Fruit fly (Drosophila melanogaster) whole organism: Measurements from ENCODE around the gene GstO2.

ENCODE experiments used
- CG8478 ChIP-seq: fragments of >200 bp; optimal IDR thresholded peaks from 2 replicates; lab custom pipeline; 2018; ENCODE audit warnings: inconsistent platforms
- Dll ChIP-seq: fragments of >200 bp; optimal IDR thresholded peaks from 2 replicates; lab custom pipeline; 2017
- EcR ChIP-seq, 2 experiments: fragments of >200 bp; optimal IDR thresholded peaks; 2 replicates each; lab custom pipeline; 2017; ENCODE audit warnings: missing biosample characterization in 2 of 2, missing genetic modification characterization in 2 of 2, missing genetic modification reagents in 2 of 2
- pan ChIP-seq: fragments of >200 bp; optimal IDR thresholded peaks from 2 replicates; lab custom pipeline; 2017
- psq ChIP-seq: fragments of >200 bp; optimal IDR thresholded peaks from 2 replicates; lab custom pipeline; 2017
- usp ChIP-seq: fragments of >200 bp; optimal IDR thresholded peaks from 2 replicates; lab custom pipeline; 2017; ENCODE audit warnings: missing biosample characterization, missing genetic modification characterization, mixed read lengths

GstO2 gene

DNA sequence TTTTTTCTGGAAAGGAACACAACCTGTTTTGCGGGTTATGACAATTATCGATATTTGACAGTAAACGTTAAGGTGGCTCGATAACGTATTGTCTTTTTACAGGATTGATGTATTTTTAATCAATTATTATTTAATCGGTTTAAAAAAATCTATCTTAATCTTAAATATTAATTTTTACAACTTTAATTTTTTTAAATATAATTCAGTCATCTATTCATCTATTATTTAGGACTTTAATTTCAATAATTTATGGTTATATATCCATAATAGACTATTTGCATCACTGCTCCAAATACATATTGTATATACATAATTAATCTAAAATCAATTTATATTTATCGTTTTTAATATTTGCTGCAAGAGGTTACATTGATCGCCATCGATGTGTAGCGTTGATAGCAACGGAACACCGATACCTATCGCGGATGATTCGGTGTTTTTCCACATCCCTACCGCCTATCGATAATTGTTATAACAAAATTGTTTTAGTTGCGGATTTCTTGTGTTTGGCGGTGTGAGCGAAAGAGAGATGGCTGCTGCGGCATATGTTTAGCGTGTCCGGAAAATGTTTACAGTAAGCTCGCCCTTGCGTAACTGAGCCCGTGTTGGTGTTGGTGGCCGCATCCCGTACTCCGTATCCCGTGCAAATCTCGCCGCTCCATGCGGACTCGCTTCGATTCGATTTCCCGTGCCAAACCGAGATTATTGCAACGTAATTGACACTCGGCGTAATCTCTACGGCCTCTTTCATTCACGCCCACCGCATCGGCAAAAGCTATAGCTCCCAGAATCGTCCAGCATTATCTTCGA lies 1.7 kb upstream of the GstO2 start, which contains the start of the genes GstO1 and foi:
Gene GstO1 (minus strand): TSS at position 51 of the 810 bp plus-strand sequence.
Gene foi (plus strand): TSS at position 429 of the 810 bp plus-strand sequence.
- no peak for TF ChIP-seq psq
- no peak for TF ChIP-seq pan (lab: Kevin White, UChicago)
- TF ChIP-seq EcR (GFP tag; optimal IDR thresholded peaks at IDR 0.05; lab: Kevin White, UChicago): no peak
- TF ChIP-seq Dll (lab: Kevin White, UChicago): no peak
- no peak for TF ChIP-seq CG8478
- TF ChIP-seq usp: no peak

DNA sequence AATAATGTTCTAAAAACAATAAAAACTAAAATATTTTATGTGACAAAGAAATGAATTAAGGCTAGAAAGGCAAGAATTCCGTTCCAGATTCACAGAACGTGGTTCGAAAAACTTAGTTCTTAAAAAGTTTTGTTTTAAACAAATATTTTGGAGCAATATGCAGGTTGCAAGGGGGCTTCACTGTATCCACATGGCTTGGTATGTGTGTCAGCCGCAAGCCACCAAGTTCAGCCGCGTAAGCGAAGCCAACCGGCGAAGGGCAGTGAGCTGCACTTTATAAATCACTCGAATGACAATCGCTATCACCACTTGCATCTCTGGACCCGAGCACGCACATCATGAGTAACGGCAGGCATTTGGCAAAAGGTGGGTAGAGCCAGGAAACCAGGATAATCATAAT lies 3.0 kb downstream of the GstO2 start, which contains the start of gene se:
Gene se (plus strand): TSS at position 301 of the 400 bp plus-strand sequence.
- no peak for TF ChIP-seq usp
- no peak for TF ChIP-seq pan (lab: Kevin White, UChicago)
- TF ChIP-seq psq: no peak
- TF ChIP-seq CG8478: no peak
- TF ChIP-seq EcR (GFP tag; optimal IDR thresholded peaks at IDR 0.05; lab: Kevin White, UChicago): no peak
- no peak for TF ChIP-seq Dll (lab: Kevin White, UChicago)

dm6 chr3L:8519232-8519631 lies 4.1 kb downstream of the GstO2 start:
- TF ChIP-seq usp: no peak
- no peak for TF ChIP-seq pan (lab: Kevin White, UChicago)
- no peak for TF ChIP-seq psq
- TF ChIP-seq Dll (lab: Kevin White, UChicago): no peak
- TF ChIP-seq EcR (GFP tag; optimal IDR thresholded peaks at IDR 0.05; lab: Kevin White, UChicago): no peak
- no peak for TF ChIP-seq CG8478

DNA sequence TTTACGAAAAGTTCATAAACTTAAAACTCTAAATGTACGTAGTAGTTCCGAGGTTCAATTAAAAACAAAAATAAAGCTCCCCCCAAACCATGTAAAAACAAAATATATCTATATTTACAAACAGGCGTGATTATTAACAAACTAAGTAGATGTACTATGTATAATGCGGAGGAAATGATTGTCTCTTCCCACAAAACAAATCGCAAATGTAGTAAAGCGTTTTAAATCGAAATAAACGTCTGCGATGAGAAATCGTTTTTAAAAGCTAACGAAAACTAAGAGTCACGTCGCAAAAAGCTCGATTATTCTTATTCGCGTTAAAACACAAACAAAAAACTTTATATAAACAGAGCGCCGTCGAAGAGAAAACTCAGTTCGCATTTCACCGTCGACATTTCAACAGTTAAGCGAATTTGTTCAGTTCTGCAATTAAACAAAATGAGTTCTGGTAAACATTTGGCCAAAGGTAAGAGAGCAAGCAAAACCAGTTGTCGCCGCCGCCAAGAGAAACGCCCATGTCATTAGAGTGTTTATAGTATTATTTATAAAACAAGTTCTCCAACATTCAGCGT lies 4.7 kb downstream of the GstO2 start, which contains the start of gene GstO3:
Gene GstO3 (plus strand): TSS at position 370 of the 572 bp plus-strand sequence.
- TF ChIP-seq EcR (GFP tag; optimal IDR thresholded peaks at IDR 0.05; lab: Kevin White, UChicago) (no peak), Dll (lab: Kevin White, UChicago) (no peak), usp (no peak), psq (no peak), pan (lab: Kevin White, UChicago) (no peak), CG8478 (no peak)

DNA sequence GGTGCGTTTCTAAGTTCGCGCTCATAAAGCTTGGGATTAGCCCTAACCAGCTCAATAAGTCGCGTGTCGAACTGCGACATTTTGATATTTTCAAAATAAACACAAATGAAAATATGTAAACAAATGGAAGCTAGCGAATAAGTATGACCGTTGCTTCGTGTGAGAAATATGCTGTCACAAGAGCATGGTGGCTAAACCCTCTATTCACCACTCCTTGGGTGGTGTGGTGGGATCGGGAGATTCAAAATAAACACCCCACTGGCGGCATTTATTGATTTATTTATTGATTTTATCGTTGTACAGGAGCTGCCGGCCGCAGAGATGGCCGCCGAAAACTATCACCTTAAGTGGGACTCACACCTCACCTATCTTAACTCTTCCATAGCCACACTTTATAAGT lies 8.5 kb downstream of the GstO2 start, which contains the start of gene CG6683:
Gene CG6683 (minus strand): TSS at position 154 of the 400 bp plus-strand sequence.
- TF ChIP-seq pan (lab: Kevin White, UChicago): no peak
- TF ChIP-seq CG8478: no peak
- TF ChIP-seq Dll (lab: Kevin White, UChicago): no peak
- TF ChIP-seq usp: no peak
- no peak for TF ChIP-seq EcR (GFP tag; optimal IDR thresholded peaks at IDR 0.05; lab: Kevin White, UChicago)
- no peak for TF ChIP-seq psq

dm6 chr3L:8513258-8513657 lies 10.0 kb downstream of the GstO2 start:
- TF ChIP-seq psq (no peak), Dll (lab: Kevin White, UChicago) (no peak), CG8478 (no peak), usp (no peak), pan (lab: Kevin White, UChicago) (no peak), EcR (GFP tag; optimal IDR thresholded peaks at IDR 0.05; lab: Kevin White, UChicago) (no peak)

DNA sequence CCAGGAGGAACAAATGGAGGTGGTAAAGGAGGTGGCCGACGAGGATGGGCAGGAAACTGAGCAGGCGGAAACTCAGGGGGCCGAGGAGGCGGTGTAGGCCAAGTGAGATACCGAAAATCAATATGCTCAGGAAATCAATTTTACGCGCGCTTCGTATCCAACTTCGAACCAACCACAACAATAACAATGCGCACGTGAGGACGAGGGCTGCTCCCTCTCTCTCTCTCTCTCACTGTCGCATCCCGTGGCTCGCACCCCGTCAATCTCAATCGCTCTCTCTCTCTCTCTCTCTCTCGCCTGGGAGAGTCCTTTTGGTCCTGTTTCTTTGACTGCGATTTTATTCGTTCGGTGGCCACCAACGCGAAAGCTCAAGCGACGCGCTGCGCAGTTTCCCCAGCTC lies 10.9 kb downstream of the GstO2 start, which contains the start of gene CG6765:
Gene CG6765 (plus strand): TSS at position 340 of the 400 bp plus-strand sequence.
- no peak for TF ChIP-seq pan (lab: Kevin White, UChicago)
- TF ChIP-seq EcR (GFP tag; optimal IDR thresholded peaks at IDR 0.05; lab: Kevin White, UChicago): no peak
- TF ChIP-seq Dll (lab: Kevin White, UChicago): no peak
- no peak for TF ChIP-seq psq
- no peak for TF ChIP-seq CG8478
- no peak for TF ChIP-seq usp

dm6 chr3L:8509567-8510109 lies 13.7 kb downstream of the GstO2 start, which contains the start of the genes ZC3H3 and Pus7:
Gene ZC3H3, minus strand, starts transcription at chr3L:8509763.
Gene Pus7, plus strand, starts transcription at chr3L:8510003.
- no peak for TF ChIP-seq psq
- TF ChIP-seq Dll (lab: Kevin White, UChicago): no peak
- no peak for TF ChIP-seq pan (lab: Kevin White, UChicago)
- no peak for TF ChIP-seq CG8478
- TF ChIP-seq EcR (GFP tag; optimal IDR thresholded peaks at IDR 0.05; lab: Kevin White, UChicago): no peak
- TF ChIP-seq usp: no peak

DNA sequence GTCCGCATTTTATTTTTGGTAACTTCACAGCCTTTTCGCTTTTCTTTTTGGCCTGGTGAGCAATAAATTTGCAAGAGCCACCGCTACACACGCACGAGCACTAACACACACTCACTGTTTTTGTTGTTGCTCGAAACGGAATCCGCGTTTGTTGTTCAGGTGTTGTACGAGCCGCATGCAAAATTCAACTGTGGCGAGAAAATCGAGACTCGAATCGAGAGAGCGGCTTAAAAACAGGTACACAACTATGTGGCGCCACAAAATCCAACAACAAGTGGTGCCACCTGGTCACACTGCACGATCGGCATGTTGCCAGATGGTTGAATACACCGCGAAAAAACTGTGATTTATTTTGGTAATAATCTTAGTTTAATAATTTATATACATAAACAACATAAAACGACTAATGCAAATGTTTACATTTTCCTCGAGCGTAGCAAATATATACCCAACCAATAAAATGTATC lies 16.3 kb downstream of the GstO2 start, which contains the start of gene CG43163:
Gene CG43163 (minus strand): TSS at position 172 of the 467 bp plus-strand sequence.
- TF ChIP-seq CG8478: no peak
- TF ChIP-seq Dll (lab: Kevin White, UChicago): no peak
- no peak for TF ChIP-seq psq
- no peak for TF ChIP-seq EcR (GFP tag; optimal IDR thresholded peaks at IDR 0.05; lab: Kevin White, UChicago)
- TF ChIP-seq usp: no peak
- TF ChIP-seq pan (lab: Kevin White, UChicago): no peak

DNA sequence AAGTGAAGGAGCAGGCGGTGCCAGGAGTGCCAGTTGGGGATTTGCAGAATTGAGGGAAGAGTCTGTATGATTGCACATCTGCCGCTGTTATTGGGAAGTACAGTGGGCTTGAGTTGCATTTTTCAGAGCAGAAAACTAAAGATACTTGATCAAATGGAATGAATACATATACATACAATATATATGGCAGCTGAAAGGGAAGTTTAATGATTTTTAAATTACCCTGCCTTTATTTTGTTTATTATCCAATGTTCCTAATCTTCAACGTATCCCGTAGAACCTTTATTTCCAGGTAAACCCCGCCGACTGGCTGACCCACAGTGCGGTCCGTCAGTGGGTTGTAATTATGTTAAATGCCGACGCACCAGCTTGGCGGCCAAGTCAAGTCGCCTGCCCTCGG lies 42.4 kb downstream of the GstO2 start:
- TF ChIP-seq pan (lab: Kevin White, UChicago) (no peak), CG8478 (no peak), EcR (GFP tag; optimal IDR thresholded peaks at IDR 0.05; lab: Kevin White, UChicago) (no peak), psq (no peak), usp (no peak), Dll (lab: Kevin White, UChicago) (no peak)
